Fruit fly (Drosophila melanogaster): ENCODE data around the gene Nipsnap.

The Nipsnap gene

DNA sequence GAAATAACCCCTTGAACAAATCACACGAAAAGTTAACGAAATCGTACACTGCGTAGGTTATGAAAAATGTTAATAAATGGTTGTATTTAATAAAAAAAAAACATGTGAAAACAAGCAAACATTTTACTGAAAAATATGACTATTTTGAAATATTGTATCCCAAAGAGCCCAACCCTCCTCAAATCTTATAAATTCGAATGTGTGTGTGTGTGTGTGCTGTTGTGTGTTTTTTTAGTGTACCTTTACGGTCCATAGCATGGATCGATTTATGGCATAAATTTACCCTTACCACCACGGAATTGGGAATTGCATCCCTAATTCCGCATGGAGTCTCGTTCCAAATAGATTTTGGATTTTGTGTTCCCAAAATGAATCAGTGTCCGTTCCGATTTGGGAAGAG is 30.1 kb upstream of the Nipsnap start (continued):
- 0 out of 2 replicates have a peak, but pooled peaks have one; percentile 22 for TF ChIP-seq Drgx (GFP tag; IDR thresholded peaks at IDR 0.05)
- TF ChIP-seq Xbp1 (GFP tag; optimal IDR thresholded peaks at IDR 0.05), result peak; percentile 60
- no peak for TF ChIP-seq yki (optimal IDR thresholded peaks at IDR 0.05)
- peak; percentile 22 for TF ChIP-seq CG4424 (GFP tag; optimal IDR thresholded peaks at IDR 0.05)
- peak; percentile 41 for TF ChIP-seq Blimp-1 (GFP tag; optimal IDR thresholded peaks at IDR 0.05)
- peak; percentile 53 for TF ChIP-seq nmo (GFP tag; optimal IDR thresholded peaks at IDR 0.05)
- no peak for TF ChIP-seq D19B (GFP tag; optimal IDR thresholded peaks at IDR 0.05)
- no peak for TF ChIP-seq CG6765 (GFP tag; optimal IDR thresholded peaks at IDR 0.05)
- peak; percentile 13 for TF ChIP-seq ems (GFP tag; optimal IDR thresholded peaks at IDR 0.05)
- peak; percentile 22 for TF ChIP-seq CG9609 (GFP tag; optimal IDR thresholded peaks at IDR 0.05)
- TF ChIP-seq CG4820 (GFP tag; optimal IDR thresholded peaks at IDR 0.05), result peak; percentile 31
- peak; percentile 24 to 46 for TF ChIP-seq Pdp1 (GFP tag; optimal IDR thresholded peaks at IDR 0.05)
- peak; percentile 17 for TF ChIP-seq CG17359 (tag; optimal IDR thresholded peaks at IDR 0.05)
- peak; percentile 1 for TF ChIP-seq Meics (GFP tag; optimal IDR thresholded peaks at IDR 0.05)
- peak in 1 of 2 experiments; percentile 42 for TF ChIP-seq bsh (GFP tag; optimal IDR thresholded peaks at IDR 0.05)
- peak; percentile 34 to 39 for TF ChIP-seq dpn (GFP tag; optimal IDR thresholded peaks at IDR 0.05)
- no peak for TF ChIP-seq Opbp (GFP tag; IDR thresholded peaks at IDR 0.05; ENCODE audit: partially characterized antibody)
- peak; percentile 23 for TF ChIP-seq CG15269 (tag; optimal IDR thresholded peaks at IDR 0.05)
- no peak for TF ChIP-seq tna (GFP tag; IDR thresholded peaks at IDR 0.05; ENCODE audit: partially characterized antibody)
- TF ChIP-seq B-H1 (GFP tag; IDR thresholded peaks at IDR 0.05), result peak; percentile 14; the same call in 1 of the 3 replicates
- TF ChIP-seq CG7271 (tag; optimal IDR thresholded peaks at IDR 0.05), result no peak
- 0 out of 2 replicates have a peak, but pooled peaks have one; percentile 24 for TF ChIP-seq CG6272 (GFP tag; IDR thresholded peaks at IDR 0.05)
- no peak for TF ChIP-seq CG18011 (GFP tag; optimal IDR thresholded peaks at IDR 0.05)
- TF ChIP-seq CG11695 (GFP tag; IDR thresholded peaks at IDR 0.05), result peak; percentile 46; the same call in 1 of the 3 replicates
- peak; percentile 63 for TF ChIP-seq dmrt99B (tag; optimal IDR thresholded peaks at IDR 0.05)
- TF ChIP-seq seq (GFP tag; IDR thresholded peaks at IDR 0.05), result 0 out of 2 replicates have a peak, but pooled peaks have one; percentile 45
- TF ChIP-seq CG17802 (tag; optimal IDR thresholded peaks at IDR 0.05), result no peak
- peak; percentile 12 for TF ChIP-seq ERR (GFP tag; optimal IDR thresholded peaks at IDR 0.05)
- TF ChIP-seq CG3407 (GFP tag; optimal IDR thresholded peaks at IDR 0.05), result no peak
- TF ChIP-seq CG17328 (GFP tag; IDR thresholded peaks at IDR 0.05), result peak; percentile 51
- TF ChIP-seq pan (optimal IDR thresholded peaks at IDR 0.05), result no peak
- TF ChIP-seq pan (GFP tag; optimal IDR thresholded peaks at IDR 0.05 in 1 of 2, IDR thresholded peaks at IDR 0.05 in 1 of 2), result peak in 1 of 2 experiments; percentile 60
- peak; percentile 45 for TF ChIP-seq Side (GFP tag; optimal IDR thresholded peaks at IDR 0.05)
- peak; percentile 21 for TF ChIP-seq CG2202 (tag; optimal IDR thresholded peaks at IDR 0.05)
- no peak for TF ChIP-seq D (optimal IDR thresholded peaks at IDR 0.05)
- no peak for TF ChIP-seq D (GFP tag; optimal IDR thresholded peaks at IDR 0.05)
- peak; percentile 58; the same call in 1 of the 2 replicates for TF ChIP-seq CG31441 (GFP tag; IDR thresholded peaks at IDR 0.05)
- no peak for TF ChIP-seq pita (GFP tag; optimal IDR thresholded peaks at IDR 0.05)
- TF ChIP-seq unpg (GFP tag; optimal IDR thresholded peaks at IDR 0.05), result peak; percentile 38
- TF ChIP-seq Atf-2 (GFP tag; optimal IDR thresholded peaks at IDR 0.05), result peak; percentile 11
- 0 out of 3 replicates have a peak, but pooled peaks have one; percentile 6 for TF ChIP-seq Optix (GFP tag; IDR thresholded peaks at IDR 0.05)
- TF ChIP-seq Rx (GFP tag; IDR thresholded peaks at IDR 0.05), result peak; percentile 47
- TF ChIP-seq Hsf (GFP tag; optimal IDR thresholded peaks at IDR 0.05), result peak; percentile 19
- peak; percentile 59; the same call in 1 of the 3 replicates for TF ChIP-seq H15 (GFP tag; IDR thresholded peaks at IDR 0.05)
- no peak for TF ChIP-seq Atf3 (GFP tag; optimal IDR thresholded peaks at IDR 0.05)
- peak; percentile 38; the same call in 1 of the 2 replicates for TF ChIP-seq CG11247 (GFP tag; IDR thresholded peaks at IDR 0.05)
- peak; percentile 66 for TF ChIP-seq row (GFP tag; IDR thresholded peaks at IDR 0.05)
- peak; percentile 4 for TF ChIP-seq CG12155 (GFP tag; optimal IDR thresholded peaks at IDR 0.05)
- peak; percentile 1 for TF ChIP-seq NC2β (GFP tag; optimal IDR thresholded peaks at IDR 0.05)
- no peak for TF ChIP-seq CG1603 (tag; optimal IDR thresholded peaks at IDR 0.05)
- 0 out of 3 replicates have a peak, but pooled peaks have one; percentile 46 for TF ChIP-seq ken (GFP tag; IDR thresholded peaks at IDR 0.05)

Measured in whole organism, embryonic.